Worm (Caenorhabditis elegans): ENCODE measurements around the gene F59B1.10.
"Not testable (repeated sequence)": the region's sequence is repeated elsewhere in the genome, so short reads cannot be mapped to it uniquely, and the experiment has no call there.

F59B1.10 gene

ce11 chrV:3613042-3613441 is 34.7 kb downstream of the F59B1.10 start:
- TF ChIP-seq flt-1 (GFP tag; IDR thresholded peaks at IDR 0.05) (no peak), med-1 (GFP tag; optimal IDR thresholded peaks at IDR 0.05; ENCODE audit: insufficient read depth) (no peak), ztf-23 (GFP tag; IDR thresholded peaks at IDR 0.05) (no peak), ref-1 (GFP tag; conservative IDR thresholded peaks at IDR 0.05) (no peak), ztf-29 (GFP tag; IDR thresholded peaks at IDR 0.05) (no peak), cog-1 (tag; optimal IDR thresholded peaks at IDR 0.05) (no peak), klf-2 (GFP tag; conservative IDR thresholded peaks at IDR 0.05) (no peak), tab-1 (GFP tag; IDR thresholded peaks at IDR 0.05) (no peak), T22C8.4 (GFP tag; IDR thresholded peaks at IDR 0.05) (no peak)

- TF ChIP-seq flt-1 (GFP tag; IDR thresholded peaks at IDR 0.05) (no peak), ref-1 (GFP tag; conservative IDR thresholded peaks at IDR 0.05) (no peak), T22C8.4 (GFP tag; IDR thresholded peaks at IDR 0.05) (no peak), tab-1 (GFP tag; IDR thresholded peaks at IDR 0.05) (no peak), ztf-29 (GFP tag; IDR thresholded peaks at IDR 0.05) (no peak), cog-1 (tag; optimal IDR thresholded peaks at IDR 0.05) (no peak), med-1 (GFP tag; optimal IDR thresholded peaks at IDR 0.05; ENCODE audit: insufficient read depth) (no peak), klf-2 (GFP tag; conservative IDR thresholded peaks at IDR 0.05) (no peak), ztf-23 (GFP tag; IDR thresholded peaks at IDR 0.05) (no peak)
Measured at ce11 chrV:3611654-3612053, 36.1 kb downstream of the F59B1.10 start, which contains the start of gene T22F3.10. T22F3.10 (minus strand) TSS chrV:3611754.

ce11 chrV:3610709-3611108 is 37.1 kb downstream of the F59B1.10 start:
- TF ChIP-seq flt-1 (GFP tag; IDR thresholded peaks at IDR 0.05) (no peak), med-1 (GFP tag; optimal IDR thresholded peaks at IDR 0.05; ENCODE audit: insufficient read depth) (no peak), ref-1 (GFP tag; conservative IDR thresholded peaks at IDR 0.05) (no peak), cog-1 (tag; optimal IDR thresholded peaks at IDR 0.05) (no peak), T22C8.4 (GFP tag; IDR thresholded peaks at IDR 0.05) (no peak), ztf-29 (GFP tag; IDR thresholded peaks at IDR 0.05) (no peak), ztf-23 (GFP tag; IDR thresholded peaks at IDR 0.05) (no peak), tab-1 (GFP tag; IDR thresholded peaks at IDR 0.05) (no peak), klf-2 (GFP tag; conservative IDR thresholded peaks at IDR 0.05) (no peak)

- TF ChIP-seq klf-2 (GFP tag; conservative IDR thresholded peaks at IDR 0.05), result no peak
- TF ChIP-seq flt-1 (GFP tag; IDR thresholded peaks at IDR 0.05), result no peak
- no peak for TF ChIP-seq tab-1 (GFP tag; IDR thresholded peaks at IDR 0.05)
- no peak for TF ChIP-seq med-1 (GFP tag; optimal IDR thresholded peaks at IDR 0.05; ENCODE audit: insufficient read depth)
- TF ChIP-seq ztf-23 (GFP tag; IDR thresholded peaks at IDR 0.05), result no peak
- TF ChIP-seq ref-1 (GFP tag; conservative IDR thresholded peaks at IDR 0.05), result no peak
- TF ChIP-seq T22C8.4 (GFP tag; IDR thresholded peaks at IDR 0.05), result no peak
- TF ChIP-seq cog-1 (tag; optimal IDR thresholded peaks at IDR 0.05), result no peak
- no peak for TF ChIP-seq ztf-29 (GFP tag; IDR thresholded peaks at IDR 0.05)
Measured at ce11 chrV:3606391-3606790, 41.4 kb downstream of the F59B1.10 start.

- TF ChIP-seq med-1 (GFP tag; optimal IDR thresholded peaks at IDR 0.05; ENCODE audit: insufficient read depth) (no peak), T22C8.4 (GFP tag; IDR thresholded peaks at IDR 0.05) (no peak), ztf-23 (GFP tag; IDR thresholded peaks at IDR 0.05) (no peak), flt-1 (GFP tag; IDR thresholded peaks at IDR 0.05) (no peak), cog-1 (tag; optimal IDR thresholded peaks at IDR 0.05) (no peak), ref-1 (GFP tag; conservative IDR thresholded peaks at IDR 0.05) (no peak), klf-2 (GFP tag; conservative IDR thresholded peaks at IDR 0.05) (no peak), tab-1 (GFP tag; IDR thresholded peaks at IDR 0.05) (no peak), ztf-29 (GFP tag; IDR thresholded peaks at IDR 0.05) (no peak)
Measured at ce11 chrV:3605325-3605724, 42.4 kb downstream of the F59B1.10 start, which contains the start of gene T22F3.8. T22F3.8 (minus strand) TSS chrV:3605425.

ce11 chrV:3600570-3600969 is 47.2 kb downstream of the F59B1.10 start, which contains the start of gene T22F3.7:
T22F3.7 (minus strand) TSS chrV:3600670.
- TF ChIP-seq T22C8.4 (GFP tag; IDR thresholded peaks at IDR 0.05), result no peak
- no peak for TF ChIP-seq klf-2 (GFP tag; conservative IDR thresholded peaks at IDR 0.05)
- no peak for TF ChIP-seq med-1 (GFP tag; optimal IDR thresholded peaks at IDR 0.05; ENCODE audit: insufficient read depth)
- TF ChIP-seq ref-1 (GFP tag; conservative IDR thresholded peaks at IDR 0.05), result no peak
- no peak for TF ChIP-seq ztf-23 (GFP tag; IDR thresholded peaks at IDR 0.05)
- no peak for TF ChIP-seq cog-1 (tag; optimal IDR thresholded peaks at IDR 0.05)
- no peak for TF ChIP-seq tab-1 (GFP tag; IDR thresholded peaks at IDR 0.05)
- TF ChIP-seq flt-1 (GFP tag; IDR thresholded peaks at IDR 0.05), result no peak

- TF ChIP-seq ztf-23 (GFP tag; IDR thresholded peaks at IDR 0.05); klf-2 (GFP tag; conservative IDR thresholded peaks at IDR 0.05); cog-1 (tag; optimal IDR thresholded peaks at IDR 0.05): not testable (repeated sequence)
Measured at ce11 chrV:3597052-3597451, 50.7 kb downstream of the F59B1.10 start, which contains the start of gene srh-212. srh-212 (minus strand) TSS chrV:3597152.

- TF ChIP-seq T22C8.4 (GFP tag; IDR thresholded peaks at IDR 0.05) (no peak), tab-1 (GFP tag; IDR thresholded peaks at IDR 0.05) (no peak), ztf-23 (GFP tag; IDR thresholded peaks at IDR 0.05) (no peak), med-1 (GFP tag; optimal IDR thresholded peaks at IDR 0.05; ENCODE audit: insufficient read depth) (no peak), ref-1 (GFP tag; conservative IDR thresholded peaks at IDR 0.05) (no peak), cog-1 (tag; optimal IDR thresholded peaks at IDR 0.05) (no peak), klf-2 (GFP tag; conservative IDR thresholded peaks at IDR 0.05) (no peak), ztf-29 (GFP tag; IDR thresholded peaks at IDR 0.05) (no peak), flt-1 (GFP tag; IDR thresholded peaks at IDR 0.05) (no peak)
Measured at ce11 chrV:3594936-3595335, 52.8 kb downstream of the F59B1.10 start, which contains the start of gene srh-213. srh-213 (minus strand) TSS chrV:3595036.
